Worm (Caenorhabditis elegans) whole organism, mixed stage, embryonic: ENCODE data around the gene F15E6.4.

Experiments used
- bed-3 ChIP-seq: fragments of 200-800 bp; sonication (Bioruptor generic); optimal IDR thresholded peaks from 3 replicates; lab custom pipeline; 2018; ENCODE audit warnings: mild to moderate bottlenecking, missing genetic modification characterization, moderate library complexity, missing compliant biosample characterization
- blmp-1 ChIP-seq: fragments of 150-350 bp; optimal IDR thresholded peaks from 2 replicates; lab custom pipeline; 2014; ENCODE audit warnings: missing biosample characterization, missing genetic modification characterization
- ceh-39 ChIP-seq: fragments of 150-350 bp; optimal IDR thresholded peaks from 2 replicates; lab custom pipeline; 2014; ENCODE audit warnings: missing biosample characterization, missing genetic modification characterization
- ceh-43 ChIP-seq: fragments of 200-800 bp; sonication (Bioruptor generic); optimal IDR thresholded peaks from 2 replicates; lab custom pipeline; 2018; ENCODE audit warnings: mild to moderate bottlenecking, missing genetic modification characterization, moderate library complexity, missing compliant biosample characterization
- ceh-83 ChIP-seq: fragments of 200-800 bp; sonication (Bioruptor generic); optimal IDR thresholded peaks from 2 replicates; lab custom pipeline; 2018; ENCODE audit warnings: mild to moderate bottlenecking, missing genetic modification characterization, missing compliant biosample characterization
- ces-1 ChIP-seq: fragments of 150-350 bp; optimal IDR thresholded peaks from 2 replicates; lab custom pipeline; 2014; ENCODE audit warnings: missing biosample characterization, missing genetic modification reagents, missing genetic modification characterization
- cnd-1 ChIP-seq: fragments of 200-800 bp; sonication (Bioruptor generic); optimal IDR thresholded peaks from 2 replicates; lab custom pipeline; 2018; ENCODE audit warnings: mild to moderate bottlenecking, missing genetic modification characterization, missing compliant biosample characterization
- drap-1 ChIP-seq: fragments of 200-800 bp; sonication (Bioruptor generic); optimal IDR thresholded peaks from 3 replicates; lab custom pipeline; 2018; ENCODE audit warnings: mild to moderate bottlenecking, missing genetic modification characterization, missing compliant biosample characterization
- elt-1 ChIP-seq: sonication (generic microtip); optimal IDR thresholded peaks from 2 replicates; lab custom pipeline; 2017; ENCODE audit warnings: missing genetic modification characterization, mild to moderate bottlenecking, missing compliant biosample characterization, antibody characterized with exemption, moderate library complexity, borderline replicate concordance; ENCODE audit not compliant: insufficient read depth
- elt-3 ChIP-seq: fragments of 150-350 bp; optimal IDR thresholded peaks from 2 replicates; lab custom pipeline; 2014; ENCODE audit warnings: missing biosample characterization, missing genetic modification characterization
- flh-1 ChIP-seq: fragments of 200-800 bp; sonication (Bioruptor generic); optimal IDR thresholded peaks from 2 replicates; lab custom pipeline; 2018; ENCODE audit warnings: mild to moderate bottlenecking, missing genetic modification characterization, moderate library complexity, missing compliant biosample characterization
- ham-2 ChIP-seq: fragments of 200-800 bp; sonication (Bioruptor generic); optimal IDR thresholded peaks from 2 replicates; lab custom pipeline; 2018; ENCODE audit warnings: mild to moderate bottlenecking, missing genetic modification characterization, missing compliant biosample characterization
- hlh-1 ChIP-seq: fragments of 150-350 bp; optimal IDR thresholded peaks from 2 replicates; lab custom pipeline; 2014; ENCODE audit warnings: missing biosample characterization, missing genetic modification reagents, missing genetic modification characterization
- lin-13 ChIP-seq: fragments of 150-350 bp; optimal IDR thresholded peaks from 2 replicates; lab custom pipeline; 2014; ENCODE audit warnings: missing biosample characterization, missing genetic modification characterization
- lin-32 ChIP-seq: fragments of 200-800 bp; sonication (Bioruptor generic); optimal IDR thresholded peaks from 2 replicates; lab custom pipeline; 2018; ENCODE audit warnings: mild to moderate bottlenecking, missing genetic modification characterization, missing compliant biosample characterization
- lsy-2 ChIP-seq: fragments of 150-350 bp; optimal IDR thresholded peaks from 2 replicates; lab custom pipeline; 2014; ENCODE audit warnings: missing biosample characterization, missing genetic modification characterization
- mab-5 ChIP-seq: fragments of 150-350 bp; optimal IDR thresholded peaks from 2 replicates; lab custom pipeline; 2014; ENCODE audit warnings: missing biosample characterization, missing genetic modification characterization
- mep-1 ChIP-seq: fragments of 150-350 bp; optimal IDR thresholded peaks from 2 replicates; lab custom pipeline; 2017; ENCODE audit warnings: missing biosample characterization, missing genetic modification reagents, missing genetic modification characterization, inconsistent platforms
- mls-2 ChIP-seq: sonication (generic microtip); optimal IDR thresholded peaks from 2 replicates; lab custom pipeline; 2016; ENCODE audit warnings: mild to moderate bottlenecking, missing genetic modification characterization, moderate library complexity, missing compliant biosample characterization
- nhr-12 ChIP-seq: fragments of 150-350 bp; optimal IDR thresholded peaks from 2 replicates; lab custom pipeline; 2014; ENCODE audit warnings: missing biosample characterization, missing genetic modification characterization
- nhr-2 ChIP-seq: fragments of 150-350 bp; optimal IDR thresholded peaks from 2 replicates; lab custom pipeline; 2014; ENCODE audit warnings: missing biosample characterization, missing genetic modification characterization
- nhr-237 ChIP-seq: fragments of 150-350 bp; optimal IDR thresholded peaks from 2 replicates; lab custom pipeline; 2014; ENCODE audit warnings: missing biosample characterization, missing genetic modification characterization
- nhr-28 ChIP-seq: fragments of 150-350 bp; optimal IDR thresholded peaks from 2 replicates; lab custom pipeline; 2014; ENCODE audit warnings: missing biosample characterization, missing genetic modification characterization
- nhr-76 ChIP-seq: sonication (generic microtip); optimal IDR thresholded peaks from 2 replicates; lab custom pipeline; 2017; ENCODE audit warnings: missing biosample characterization, missing genetic modification characterization
- pha-4 ChIP-seq: fragments of 150-350 bp; optimal IDR thresholded peaks from 2 replicates; lab custom pipeline; 2018; ENCODE audit warnings: missing biosample characterization, missing genetic modification reagents, missing genetic modification characterization
- sem-2 ChIP-seq: fragments of 200-800 bp; sonication (Bioruptor generic); optimal IDR thresholded peaks from 2 replicates; lab custom pipeline; 2018; ENCODE audit warnings: mild to moderate bottlenecking, missing genetic modification characterization, missing compliant biosample characterization
- snpc-4 ChIP-seq: fragments of 150-350 bp; optimal IDR thresholded peaks from 2 replicates; lab custom pipeline; 2014; ENCODE audit warnings: missing biosample characterization, missing genetic modification characterization
- sptf-1 ChIP-seq: sonication (generic microtip); optimal IDR thresholded peaks from 2 replicates; lab custom pipeline; 2017; ENCODE audit warnings: mild to moderate bottlenecking, missing genetic modification characterization, moderate library complexity, missing compliant biosample characterization
- tbx-8 ChIP-seq: fragments of 200-800 bp; sonication (Bioruptor generic); optimal IDR thresholded peaks from 2 replicates; lab custom pipeline; 2018; ENCODE audit warnings: mild to moderate bottlenecking, missing genetic modification characterization, moderate library complexity, missing compliant biosample characterization
- unc-120 ChIP-seq: sonication (generic microtip); optimal IDR thresholded peaks from 2 replicates; lab custom pipeline; 2017; ENCODE audit warnings: missing genetic modification characterization, missing compliant biosample characterization; ENCODE audit not compliant: poor library complexity, severe bottlenecking
- unc-39 ChIP-seq: fragments of 150-350 bp; optimal IDR thresholded peaks from 2 replicates; lab custom pipeline; 2014; ENCODE audit warnings: missing biosample characterization, missing genetic modification characterization

Gene F15E6.4

ce11 chrIV:4291174-4291573, at the start of gene F15E6.4:
Gene F15E6.4, plus strand, starts transcription at chrIV:4291474.
- TF ChIP-seq mls-2 (tag; lab: Kevin White, UChicago) (no peak), cnd-1 (tag; lab: Kevin White, UChicago) (no peak), unc-39 (no peak), hlh-1 (tag; lab: Kevin White, UChicago) (no peak), bed-3 (GFP tag; lab: Kevin White, UChicago) (no peak), nhr-2 (tag; lab: Kevin White, UChicago) (no peak), sem-2 (GFP tag; lab: Kevin White, UChicago) (no peak), nhr-76 (no peak), drap-1 (GFP tag; lab: Kevin White, UChicago) (no peak), snpc-4 (no peak), mep-1 (tag; lab: Kevin White, UChicago) (no peak)

- no peak for TF ChIP-seq nhr-237 (tag; lab: Kevin White, UChicago)
- TF ChIP-seq ceh-83 (GFP tag; lab: Kevin White, UChicago), result no peak
- TF ChIP-seq ces-1 (GFP tag; lab: Kevin White, UChicago), result no peak
- no peak for TF ChIP-seq elt-3 (tag; lab: Kevin White, UChicago)
- no peak for TF ChIP-seq tbx-8 (GFP tag; lab: Kevin White, UChicago)
- TF ChIP-seq unc-39, result no peak
Measured at ce11 chrIV:4243830-4244406, 47.4 kb upstream of the F15E6.4 start.

ce11 chrIV:4244510-4244909, 46.8 kb upstream of the F15E6.4 start, which contains the start of gene col-34:
Gene col-34, minus strand, starts transcription at chrIV:4244610.
- TF ChIP-seq ces-1 (GFP tag; lab: Kevin White, UChicago) (no peak), ceh-43 (GFP tag; lab: Kevin White, UChicago) (no peak), snpc-4 (no peak), ceh-83 (GFP tag; lab: Kevin White, UChicago) (no peak), elt-3 (tag; lab: Kevin White, UChicago) (no peak), unc-39 (no peak), ham-2 (GFP tag; lab: Kevin White, UChicago) (no peak)

- TF ChIP-seq hlh-1 (tag; lab: Kevin White, UChicago) (no peak), nhr-28 (tag; lab: Kevin White, UChicago) (no peak), tbx-8 (GFP tag; lab: Kevin White, UChicago) (no peak), lin-13 (tag; lab: Kevin White, UChicago) (no peak), snpc-4 (no peak)
Measured at ce11 chrIV:4246493-4246892, 44.8 kb upstream of the F15E6.4 start, which contains the start of gene ttr-20. Gene ttr-20, plus strand, starts transcription at chrIV:4246793.

ce11 chrIV:4247334-4247733, 43.9 kb upstream of the F15E6.4 start:
- TF ChIP-seq tbx-8 (GFP tag; lab: Kevin White, UChicago) (no peak), ceh-39 (tag; lab: Kevin White, UChicago) (peak; percentile 3), unc-39 (no peak), lin-32 (GFP tag; lab: Kevin White, UChicago) (no peak), elt-1 (no peak), sptf-1 (peak; percentile 29), lsy-2 (peak; percentile 70), flh-1 (GFP tag; lab: Kevin White, UChicago) (no peak), cnd-1 (tag; lab: Kevin White, UChicago) (no peak), mep-1 (tag; lab: Kevin White, UChicago) (peak; percentile 32), ces-1 (GFP tag; lab: Kevin White, UChicago) (peak; percentile 68), nhr-12 (tag; lab: Kevin White, UChicago) (no peak), unc-120 (peak; percentile 42), nhr-2 (tag; lab: Kevin White, UChicago) (no peak), elt-3 (tag; lab: Kevin White, UChicago) (no peak), mls-2 (tag; lab: Kevin White, UChicago) (no peak), sem-2 (GFP tag; lab: Kevin White, UChicago) (no peak), blmp-1 (tag; lab: Kevin White, UChicago) (no peak), drap-1 (GFP tag; lab: Kevin White, UChicago) (no peak), nhr-76 (no peak), nhr-28 (tag; lab: Kevin White, UChicago) (no peak), bed-3 (GFP tag; lab: Kevin White, UChicago) (no peak), pha-4 (tag; lab: Kevin White, UChicago) (peak; percentile 31), mab-5 (tag; lab: Kevin White, UChicago) (no peak), ceh-83 (GFP tag; lab: Kevin White, UChicago) (no peak), lin-13 (tag; lab: Kevin White, UChicago) (peak; percentile 15)
